Worm (Caenorhabditis elegans) whole organism, L4 larva: ENCODE measurements around the gene F01F1.3.

Experiments
- F49E8.2 ChIP-seq: sonication (generic microtip); optimal IDR thresholded peaks from 2 replicates; lab custom pipeline; 2016; ENCODE audit warnings: missing compliant biosample characterization, mild to moderate bottlenecking, missing genetic modification characterization, borderline replicate concordance
- lin-39 ChIP-seq: fragments of 150-350 bp; optimal IDR thresholded peaks from 2 replicates; lab custom pipeline; 2014; ENCODE audit warnings: missing biosample characterization, missing genetic modification reagents, missing genetic modification characterization
- pqm-1 ChIP-seq: sonication (generic microtip); optimal IDR thresholded peaks from 2 replicates; lab custom pipeline; 2017; ENCODE audit warnings: missing biosample characterization, missing genetic modification characterization

ce11 chrIII:5864270-5864669, 7.5 kb upstream of the F01F1.3 start, which contains the start of gene rabn-5:
- TF ChIP-seq F49E8.2 (tag; lab: Kevin White, UChicago) = no peak
- no peak for TF ChIP-seq lin-39
- no peak for TF ChIP-seq pqm-1
